Worm (Caenorhabditis elegans): ENCODE measurements around the gene C38C3.4.

DNA sequence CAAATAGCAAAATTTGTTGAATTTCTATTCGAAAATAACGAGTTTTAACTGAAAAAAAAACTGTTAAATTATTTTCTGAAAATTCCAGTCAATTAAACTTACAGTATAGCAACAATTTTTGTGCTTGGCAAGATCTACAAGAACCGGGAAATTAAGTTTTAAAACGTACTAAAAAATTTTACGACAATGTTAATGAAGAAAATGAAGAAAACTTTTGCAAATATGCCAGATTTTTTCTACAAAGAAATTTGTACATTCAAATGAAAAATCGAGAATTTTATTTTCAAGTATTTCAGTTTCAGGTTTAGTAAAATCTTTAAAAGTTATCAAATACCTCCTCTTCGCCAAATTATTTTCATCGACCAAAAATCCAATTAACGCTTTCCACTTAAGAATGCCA lies 39.8 kb upstream of the C38C3.4 start, which contains the start of gene cnc-11:
- TF ChIP-seq snpc-4 (tag; optimal IDR thresholded peaks at IDR 0.05) = no peak
- TF ChIP-seq ztf-11 (tag; optimal IDR thresholded peaks at IDR 0.05) = no peak
